Fruit fly (Drosophila melanogaster) whole organism, adult: ENCODE results near the gene Glut4EF.

Experiments used
- CG11617 ChIP-seq: fragments of 200-800 bp; sonication (Bioruptor generic); optimal IDR thresholded peaks from 2 replicates; lab custom pipeline; 2017; ENCODE audit warnings: mild to moderate bottlenecking, missing biosample characterization, missing genetic modification reagents, missing genetic modification characterization
- CG12768 ChIP-seq: fragments of 200-800 bp; sonication (Bioruptor generic); optimal IDR thresholded peaks from 2 replicates; lab custom pipeline; 2017; ENCODE audit warnings: missing biosample characterization, missing genetic modification characterization, mild to moderate bottlenecking, moderate library complexity, missing genetic modification reagents
- CG14711 ChIP-seq: fragments of 200-800 bp; sonication (Bioruptor generic); optimal IDR thresholded peaks from 2 replicates; lab custom pipeline; 2018; ENCODE audit warnings: missing biosample characterization, mild to moderate bottlenecking, missing genetic modification characterization, moderate library complexity
- CG1620 ChIP-seq: fragments of 200-800 bp; sonication (Bioruptor generic); optimal IDR thresholded peaks from 2 replicates; lab custom pipeline; 2016; ENCODE audit warnings: missing biosample characterization, missing genetic modification characterization
- CG33017 ChIP-seq: fragments of 200-800 bp; sonication (Bioruptor generic); optimal IDR thresholded peaks from 2 replicates; lab custom pipeline; 2018; ENCODE audit warnings: missing biosample characterization, mild to moderate bottlenecking, missing genetic modification characterization, moderate library complexity
- CG5204 ChIP-seq: fragments of 200-800 bp; sonication (Bioruptor generic); optimal IDR thresholded peaks from 2 replicates; lab custom pipeline; 2016; ENCODE audit warnings: missing biosample characterization, missing genetic modification characterization
- CG7045 ChIP-seq: fragments of 200-800 bp; sonication (Bioruptor generic); optimal IDR thresholded peaks from 2 replicates; lab custom pipeline; 2017; ENCODE audit warnings: missing biosample characterization, mild to moderate bottlenecking, missing genetic modification characterization
- CG7101 ChIP-seq: fragments of 200-800 bp; sonication (Bioruptor generic); optimal IDR thresholded peaks from 2 replicates; lab custom pipeline; 2018; ENCODE audit warnings: missing biosample characterization, mild to moderate bottlenecking, missing genetic modification characterization, moderate library complexity
- Clk ChIP-seq: fragments of 200-800 bp; sonication (Bioruptor generic); optimal IDR thresholded peaks from 2 replicates; lab custom pipeline; 2017; ENCODE audit warnings: missing biosample characterization, missing genetic modification characterization
- Crg-1 ChIP-seq: fragments of 200-800 bp; sonication (Bioruptor generic); optimal IDR thresholded peaks from 2 replicates; lab custom pipeline; 2016; ENCODE audit warnings: missing biosample characterization, missing genetic modification characterization
- Hr96 ChIP-seq: fragments of 200-800 bp; sonication (Bioruptor generic); optimal IDR thresholded peaks from 2 replicates; lab custom pipeline; 2016; ENCODE audit warnings: missing biosample characterization, missing genetic modification characterization
- Mnt ChIP-seq: fragments of 200-800 bp; sonication (Bioruptor generic); optimal IDR thresholded peaks from 2 replicates; lab custom pipeline; 2016; ENCODE audit warnings: missing biosample characterization, mild to moderate bottlenecking, missing genetic modification characterization
- bab1 ChIP-seq: fragments of 200-800 bp; sonication (Bioruptor generic); optimal IDR thresholded peaks from 3 replicates; lab custom pipeline; 2019; ENCODE audit warnings: missing biosample characterization, mild to moderate bottlenecking, missing genetic modification characterization, moderate library complexity
- cic ChIP-seq: fragments of 200-800 bp; sonication (Bioruptor generic); optimal IDR thresholded peaks from 2 replicates; lab custom pipeline; 2017; ENCODE audit warnings: missing biosample characterization, mild to moderate bottlenecking, missing genetic modification characterization, moderate library complexity
- cnc ChIP-seq, 2 experiments: fragments of >200 bp; optimal IDR thresholded peaks; 2 replicates each; lab custom pipeline; 2017
- kay ChIP-seq: fragments of 200-800 bp; sonication (Bioruptor generic); peaks from one replicate; lab custom pipeline; 2016; ENCODE audit warnings: missing biosample characterization, missing genetic modification characterization, borderline replicate concordance
- ovo ChIP-seq: fragments of 200-800 bp; sonication (Bioruptor generic); optimal IDR thresholded peaks from 2 replicates; lab custom pipeline; 2016; ENCODE audit warnings: missing biosample characterization, missing genetic modification characterization
- pad ChIP-seq: fragments of 200-800 bp; sonication (Bioruptor generic); optimal IDR thresholded peaks from 3 replicates; lab custom pipeline; 2017; ENCODE audit warnings: missing biosample characterization, missing genetic modification characterization, mild to moderate bottlenecking, moderate library complexity, missing genetic modification reagents
- tj ChIP-seq: fragments of 200-800 bp; sonication (Bioruptor generic); optimal IDR thresholded peaks from 3 replicates; lab custom pipeline; 2017; ENCODE audit warnings: missing biosample characterization, mild to moderate bottlenecking, missing genetic modification characterization, moderate library complexity
- toe ChIP-seq: fragments of 200-800 bp; sonication (Bioruptor generic); optimal IDR thresholded peaks from 2 replicates; lab custom pipeline; 2016; ENCODE audit warnings: missing biosample characterization, missing genetic modification characterization

Glut4EF gene

DNA sequence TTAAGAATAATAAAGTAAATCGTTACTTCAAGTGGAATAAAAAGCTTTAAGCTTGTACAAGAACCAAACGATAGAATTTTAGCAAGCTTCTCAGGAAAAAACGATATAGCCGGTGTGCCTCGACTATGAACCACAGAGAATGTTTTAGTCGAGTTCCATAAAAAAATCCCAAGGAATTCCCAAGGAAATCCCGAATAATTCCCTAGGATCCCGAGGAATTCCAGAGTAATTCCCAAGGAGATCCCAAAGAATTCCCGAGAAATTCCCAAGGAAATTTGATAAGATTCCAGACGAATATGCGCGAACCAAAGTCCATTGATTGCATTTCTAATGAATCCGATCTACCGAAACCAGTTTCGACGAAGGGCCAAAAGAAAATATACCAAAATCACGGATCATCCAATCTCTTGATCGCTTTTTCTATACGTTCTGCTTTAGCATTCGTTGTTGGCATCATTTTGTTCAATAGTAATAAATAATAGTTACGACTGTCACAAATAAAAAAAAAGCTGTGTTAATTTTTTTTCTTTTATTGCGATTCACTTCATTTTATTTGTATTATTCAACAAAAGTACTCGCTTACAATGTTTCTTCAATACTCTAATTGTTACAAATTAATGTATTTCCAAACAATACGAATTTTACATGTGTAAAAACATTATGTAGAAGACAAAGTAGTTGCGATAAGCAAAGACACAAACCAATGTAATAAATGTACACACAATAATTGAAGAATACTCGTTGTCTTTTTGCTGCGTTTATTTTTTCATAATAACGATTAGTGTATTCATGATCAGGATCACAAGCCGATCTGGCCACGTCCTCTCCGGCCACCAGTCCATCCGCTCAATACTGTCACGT lies 5.7 kb upstream of the Glut4EF start:
- TF ChIP-seq CG5204 (GFP tag; lab: Kevin White, UChicago) (no peak), cic (GFP tag; lab: Kevin White, UChicago) (no peak), CG12768 (GFP tag; lab: Kevin White, UChicago) (no peak)

- no peak for TF ChIP-seq cic (GFP tag; lab: Kevin White, UChicago)
- no peak for TF ChIP-seq CG12768 (GFP tag; lab: Kevin White, UChicago)
- TF ChIP-seq toe (GFP tag; lab: Kevin White, UChicago), result no peak
- TF ChIP-seq Mnt (GFP tag; lab: Kevin White, UChicago), result no peak
- TF ChIP-seq Hr96 (GFP tag; lab: Kevin White, UChicago), result no peak
Observed at dm6 chr3R:9869954-9870353, 4.5 kb upstream of the Glut4EF start.

DNA sequence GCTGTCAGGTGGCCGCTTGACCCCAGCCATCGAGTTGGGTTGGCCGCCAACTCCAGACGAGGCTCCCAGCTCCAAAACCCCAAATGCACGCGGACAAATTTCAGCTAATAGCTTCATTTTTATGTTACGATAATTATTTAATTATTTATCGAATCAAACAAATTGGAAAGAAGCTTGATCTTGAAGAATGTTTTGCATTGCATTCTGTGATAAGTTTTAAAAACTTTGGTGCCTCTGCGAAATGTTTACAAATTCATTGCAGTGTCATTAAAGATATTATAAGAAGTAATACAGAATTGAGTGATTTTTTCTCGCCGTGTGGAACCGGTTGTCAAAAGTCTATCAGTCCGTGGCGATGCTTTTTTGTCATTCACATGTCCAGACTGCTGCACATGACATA lies 4.1 kb upstream of the Glut4EF start:
- TF ChIP-seq Clk (GFP tag; lab: Kevin White, UChicago) (no peak), ovo (GFP tag; lab: Kevin White, UChicago) (no peak), cnc (optimal IDR thresholded peaks at IDR 0.05; lab: Kevin White, UChicago) (no peak), bab1 (GFP tag; lab: Kevin White, UChicago) (no peak), CG1620 (no peak), pad (GFP tag; lab: Kevin White, UChicago) (no peak), CG7101 (no peak), cic (GFP tag; lab: Kevin White, UChicago) (no peak), tj (no peak), kay (GFP tag; lab: Kevin White, UChicago) (no peak), CG5204 (GFP tag; lab: Kevin White, UChicago) (no peak), CG12768 (GFP tag; lab: Kevin White, UChicago) (no peak), toe (GFP tag; lab: Kevin White, UChicago) (no peak), Crg-1 (GFP tag; lab: Kevin White, UChicago) (no peak), Mnt (GFP tag; lab: Kevin White, UChicago) (no peak), CG7045 (GFP tag; lab: Kevin White, UChicago) (no peak), Hr96 (GFP tag; lab: Kevin White, UChicago) (no peak)

dm6 chr3R:9872133-9872814 lies 2.2 kb upstream of the Glut4EF start:
- TF ChIP-seq cic (GFP tag; lab: Kevin White, UChicago), result peak; percentile 10
- TF ChIP-seq cnc (optimal IDR thresholded peaks at IDR 0.05; lab: Kevin White, UChicago), result no peak

- TF ChIP-seq CG33017 (tag; lab: Kevin White, UChicago) (no peak), cnc (optimal IDR thresholded peaks at IDR 0.05; lab: Kevin White, UChicago) (no peak), tj (no peak), CG7101 (no peak), CG12768 (GFP tag; lab: Kevin White, UChicago) (no peak), Mnt (GFP tag; lab: Kevin White, UChicago) (no peak), bab1 (GFP tag; lab: Kevin White, UChicago) (no peak), cic (GFP tag; lab: Kevin White, UChicago) (no peak), CG5204 (GFP tag; lab: Kevin White, UChicago) (no peak), Crg-1 (GFP tag; lab: Kevin White, UChicago) (no peak), CG14711 (no peak), CG11617 (no peak), Hr96 (GFP tag; lab: Kevin White, UChicago) (no peak), pad (GFP tag; lab: Kevin White, UChicago) (no peak), CG7045 (GFP tag; lab: Kevin White, UChicago) (no peak)
Observed at dm6 chr3R:9872815-9873752, 1.4 kb upstream of the Glut4EF start.

DNA sequence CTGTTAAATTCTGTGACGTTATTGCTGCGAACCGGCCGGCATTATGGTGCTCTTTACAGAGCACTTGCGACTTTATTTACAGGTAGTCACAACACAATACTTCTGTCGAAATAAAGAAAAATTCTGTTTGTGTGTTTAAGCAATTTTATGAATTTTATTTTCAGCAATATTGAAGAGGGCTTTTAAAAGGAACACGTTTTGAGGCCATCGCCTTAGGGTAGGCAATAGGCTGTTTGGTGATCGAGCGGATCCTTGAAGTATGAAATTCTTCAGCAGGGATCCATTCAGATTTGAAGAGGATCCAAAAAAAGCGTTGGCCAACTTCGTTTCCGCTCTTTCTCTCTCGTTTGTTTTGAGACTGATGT lies 746 bp upstream of the Glut4EF start:
- no peak for TF ChIP-seq CG11617
- peak; percentile 3 for TF ChIP-seq CG14711
- TF ChIP-seq CG12768 (GFP tag; lab: Kevin White, UChicago), result peak; percentile 14
